Fruit fly (Drosophila melanogaster) whole organism, embryonic: Measurements from ENCODE around the gene MRG15.

Experiments
- Ada2b ChIP-seq: fragments of 200-800 bp; sonication (Bioruptor generic); IDR thresholded peaks from 2 replicates; pipeline ENCODE4 v1.3.6; 2022; ENCODE audit warnings: missing biosample characterization, missing genetic modification characterization
- B-H2 ChIP-seq: fragments of 200-800 bp; sonication (Bioruptor generic); optimal IDR thresholded peaks from 2 replicates; lab custom pipeline; 2018; ENCODE audit warnings: missing biosample characterization, mild to moderate bottlenecking, missing genetic modification characterization
- BEAF-32 ChIP-seq: fragments of 200-800 bp; sonication (Bioruptor generic); optimal IDR thresholded peaks from 3 replicates; lab custom pipeline; 2017; ENCODE audit warnings: missing biosample characterization, missing genetic modification characterization, mild to moderate bottlenecking, moderate library complexity, missing genetic modification reagents
- CG1024 ChIP-seq: fragments of 200-800 bp; sonication (Bioruptor generic); IDR thresholded peaks from 2 replicates; pipeline ENCODE4 v1.3.6; 2022; ENCODE audit warnings: missing biosample characterization, missing genetic modification characterization
- CG10321 ChIP-seq: fragments of 200-800 bp; sonication (Bioruptor generic); IDR thresholded peaks from 2 replicates; pipeline ENCODE4 v1.3.6; 2022; ENCODE audit warnings: missing biosample characterization, missing genetic modification characterization
- CG10366 ChIP-seq: fragments of 200-800 bp; sonication (Bioruptor generic); IDR thresholded peaks from 2 replicates; pipeline ENCODE4 v1.3.6; 2022; ENCODE audit warnings: missing biosample characterization, missing genetic modification characterization
- CG10565 ChIP-seq: fragments of 200-800 bp; sonication (Bioruptor generic); optimal IDR thresholded peaks from 3 replicates; lab custom pipeline; 2016; ENCODE audit warnings: missing biosample characterization, mild to moderate bottlenecking, missing genetic modification characterization
- CG11695 ChIP-seq: fragments of 200-800 bp; sonication (Bioruptor generic); IDR thresholded peaks from 3 replicates; pipeline ENCODE4 v1.3.6; 2022; ENCODE audit warnings: missing biosample characterization, missing genetic modification characterization
- CG12769 ChIP-seq: fragments of 200-800 bp; sonication (Bioruptor generic); optimal IDR thresholded peaks from 2 replicates; lab custom pipeline; 2019; ENCODE audit warnings: missing biosample characterization, mild to moderate bottlenecking, missing genetic modification characterization, moderate library complexity
- CG13287 ChIP-seq: fragments of 200-800 bp; sonication (Bioruptor generic); IDR thresholded peaks from 2 replicates; pipeline ENCODE4 v1.3.6; 2022; ENCODE audit warnings: missing biosample characterization, missing genetic modification characterization; ENCODE audit not compliant: partially characterized antibody
- CG13624 ChIP-seq: fragments of 200-800 bp; sonication (Bioruptor generic); optimal IDR thresholded peaks from 2 replicates; lab custom pipeline; 2016; ENCODE audit warnings: missing biosample characterization, missing genetic modification characterization
- CG13775 ChIP-seq: fragments of 200-800 bp; sonication (Bioruptor generic); optimal IDR thresholded peaks from 3 replicates; lab custom pipeline; 2017; ENCODE audit warnings: missing biosample characterization, mild to moderate bottlenecking, missing genetic modification characterization
- CG14667 ChIP-seq: fragments of 200-800 bp; sonication (Bioruptor generic); IDR thresholded peaks from 2 replicates; pipeline ENCODE4 v1.3.6; 2022; ENCODE audit warnings: missing biosample characterization, missing genetic modification characterization
- CG15073 ChIP-seq: fragments of 200-800 bp; sonication (Bioruptor generic); optimal IDR thresholded peaks from 2 replicates; lab custom pipeline; 2016; ENCODE audit warnings: missing biosample characterization, missing genetic modification characterization
- CG1602 ChIP-seq: fragments of 200-800 bp; sonication (Bioruptor generic); optimal IDR thresholded peaks from 3 replicates; lab custom pipeline; 2016; ENCODE audit warnings: missing biosample characterization, missing genetic modification characterization
- CG1603 ChIP-seq: fragments of 200-800 bp; sonication (Bioruptor generic); optimal IDR thresholded peaks from 2 replicates; lab custom pipeline; 2019; ENCODE audit warnings: missing biosample characterization, mild to moderate bottlenecking, missing genetic modification characterization, moderate library complexity
- CG17328 ChIP-seq: fragments of 200-800 bp; sonication (Bioruptor generic); IDR thresholded peaks from 2 replicates; pipeline ENCODE4 v1.3.6; 2022; ENCODE audit warnings: missing biosample characterization, missing genetic modification characterization
- CG2889 ChIP-seq: fragments of 200-800 bp; sonication (Bioruptor generic); IDR thresholded peaks from 3 replicates; pipeline ENCODE4 v1.3.6; 2022; ENCODE audit warnings: missing biosample characterization, missing genetic modification characterization
- CG3065 ChIP-seq: fragments of 200-800 bp; sonication (Bioruptor generic); optimal IDR thresholded peaks from 2 replicates; lab custom pipeline; 2016; ENCODE audit warnings: missing biosample characterization, missing genetic modification characterization
- CG31441 ChIP-seq: fragments of 200-800 bp; sonication (Bioruptor generic); IDR thresholded peaks from 2 replicates; pipeline ENCODE4 v1.3.6; 2022; ENCODE audit warnings: missing biosample characterization, missing genetic modification characterization
- CG4328 ChIP-seq: fragments of 200-800 bp; sonication (Bioruptor generic); optimal IDR thresholded peaks from 3 replicates; lab custom pipeline; 2017; ENCODE audit warnings: missing biosample characterization, missing genetic modification reagents, missing genetic modification characterization
- CG4854 ChIP-seq: fragments of 200-800 bp; sonication (Bioruptor generic); optimal IDR thresholded peaks from 2 replicates; lab custom pipeline; 2016; ENCODE audit warnings: missing biosample characterization, missing genetic modification characterization, inconsistent platforms
- CG6689 ChIP-seq: fragments of 200-800 bp; sonication (Bioruptor generic); IDR thresholded peaks from 2 replicates; pipeline ENCODE4 v1.3.6; 2022; ENCODE audit warnings: missing biosample characterization, missing genetic modification characterization
- CG7987 ChIP-seq: fragments of 200-800 bp; sonication (Bioruptor generic); optimal IDR thresholded peaks from 2 replicates; lab custom pipeline; 2018; ENCODE audit warnings: missing biosample characterization, mild to moderate bottlenecking, missing genetic modification characterization, moderate library complexity
- CG8388 ChIP-seq: fragments of 200-800 bp; sonication (Bioruptor generic); optimal IDR thresholded peaks from 2 replicates; lab custom pipeline; 2019; ENCODE audit warnings: missing biosample characterization, mild to moderate bottlenecking, missing genetic modification characterization, moderate library complexity
- CG9437 ChIP-seq: fragments of 200-800 bp; sonication (Bioruptor generic); optimal IDR thresholded peaks from 2 replicates; lab custom pipeline; 2018; ENCODE audit warnings: missing biosample characterization, mild to moderate bottlenecking, missing genetic modification characterization
- CG9817 ChIP-seq: fragments of 200-800 bp; sonication (Bioruptor generic); optimal IDR thresholded peaks from 2 replicates; lab custom pipeline; 2018; ENCODE audit warnings: missing biosample characterization, mild to moderate bottlenecking, missing genetic modification characterization, moderate library complexity
- CG9876 ChIP-seq: fragments of 200-800 bp; sonication (Bioruptor generic); optimal IDR thresholded peaks from 2 replicates; lab custom pipeline; 2016; ENCODE audit warnings: missing biosample characterization, missing genetic modification characterization
- Chrac-16 ChIP-seq: fragments of 200-800 bp; sonication (Bioruptor generic); optimal IDR thresholded peaks from 3 replicates; lab custom pipeline; 2016; ENCODE audit warnings: missing biosample characterization, missing genetic modification characterization
- CkIIα-i1 ChIP-seq: fragments of 200-800 bp; sonication (Bioruptor generic); IDR thresholded peaks from 2 replicates; pipeline ENCODE4 v1.3.6; 2022; ENCODE audit warnings: missing biosample characterization, missing genetic modification characterization
- MESR4 ChIP-seq: fragments of 200-800 bp; sonication (Bioruptor generic); optimal IDR thresholded peaks from 2 replicates; lab custom pipeline; 2018; ENCODE audit warnings: missing biosample characterization, mild to moderate bottlenecking, missing genetic modification characterization, moderate library complexity
- MTF-1 ChIP-seq: fragments of 200-800 bp; sonication (Bioruptor generic); optimal IDR thresholded peaks from 2 replicates; lab custom pipeline; 2018; ENCODE audit warnings: missing biosample characterization, mild to moderate bottlenecking, missing genetic modification characterization, borderline replicate concordance
- NC2α ChIP-seq: fragments of 200-800 bp; sonication (Bioruptor generic); optimal IDR thresholded peaks from 2 replicates; lab custom pipeline; 2016; ENCODE audit warnings: missing biosample characterization, missing genetic modification characterization
- NK7.1 ChIP-seq: fragments of 200-800 bp; sonication (Bioruptor generic); optimal IDR thresholded peaks from 3 replicates; lab custom pipeline; 2016; ENCODE audit warnings: missing biosample characterization, missing genetic modification characterization
- NfI ChIP-seq: fragments of 200-800 bp; sonication (Bioruptor generic); optimal IDR thresholded peaks from 3 replicates; lab custom pipeline; 2018; ENCODE audit warnings: missing biosample characterization, mild to moderate bottlenecking, missing genetic modification characterization, moderate library complexity
- Oli ChIP-seq: fragments of 200-800 bp; sonication (Bioruptor generic); optimal IDR thresholded peaks from 2 replicates; lab custom pipeline; 2018; ENCODE audit warnings: missing biosample characterization, mild to moderate bottlenecking, missing genetic modification characterization, moderate library complexity
- Ravus ChIP-seq: fragments of 200-800 bp; sonication (Bioruptor generic); IDR thresholded peaks from 2 replicates; pipeline ENCODE4 v1.3.6; 2022; ENCODE audit warnings: missing biosample characterization, missing genetic modification characterization
- Sin3A ChIP-seq: fragments of >200 bp; optimal IDR thresholded peaks from 2 replicates; lab custom pipeline; 2018
- Ssrp ChIP-seq: fragments of 200-800 bp; sonication (Bioruptor generic); optimal IDR thresholded peaks from 2 replicates; lab custom pipeline; 2018; ENCODE audit warnings: missing biosample characterization, mild to moderate bottlenecking, missing genetic modification characterization, moderate library complexity
- Xrp1 ChIP-seq: fragments of 200-800 bp; sonication (Bioruptor generic); IDR thresholded peaks from 2 replicates; pipeline ENCODE4 v1.3.6; 2022; ENCODE audit warnings: missing biosample characterization, missing genetic modification characterization
- ara ChIP-seq: fragments of 200-800 bp; sonication (Bioruptor generic); IDR thresholded peaks from 2 replicates; pipeline ENCODE4 v1.3.6; 2022; ENCODE audit warnings: missing biosample characterization, missing genetic modification characterization
- bbx ChIP-seq: fragments of 200-800 bp; sonication (Bioruptor generic); IDR thresholded peaks from 2 replicates; pipeline ENCODE4 v1.3.6; 2022; ENCODE audit warnings: missing biosample characterization, missing genetic modification characterization; ENCODE audit not compliant: partially characterized antibody
- bsh ChIP-seq, 2 experiments: fragments of 200-800 bp; sonication (Bioruptor generic); optimal IDR thresholded peaks; 2 replicates each; lab custom pipeline; 2017 to 2018; ENCODE audit warnings: mild to moderate bottlenecking in 2 of 2, missing biosample characterization in 2 of 2, missing genetic modification characterization in 2 of 2, moderate library complexity in 1 of 2
- ewg ChIP-seq: fragments of 200-800 bp; sonication (Bioruptor generic); optimal IDR thresholded peaks from 3 replicates; lab custom pipeline; 2017; ENCODE audit warnings: mild to moderate bottlenecking, missing biosample characterization, missing genetic modification reagents, missing genetic modification characterization
- gce ChIP-seq: fragments of 200-800 bp; sonication (Bioruptor generic); IDR thresholded peaks from 3 replicates; pipeline ENCODE4 v1.3.6; 2022; ENCODE audit warnings: missing biosample characterization, missing genetic modification characterization
- mld ChIP-seq: fragments of 200-800 bp; sonication (Bioruptor generic); IDR thresholded peaks from 3 replicates; pipeline ENCODE4 v1.3.6; 2022; ENCODE audit warnings: missing biosample characterization, missing genetic modification characterization; ENCODE audit not compliant: partially characterized antibody
- nmo ChIP-seq: fragments of 200-800 bp; sonication (Bioruptor generic); optimal IDR thresholded peaks from 2 replicates; lab custom pipeline; 2018; ENCODE audit warnings: missing biosample characterization, mild to moderate bottlenecking, missing genetic modification characterization, moderate library complexity
- odd ChIP-seq: fragments of 200-800 bp; sonication (Bioruptor generic); optimal IDR thresholded peaks from 2 replicates; lab custom pipeline; 2017; ENCODE audit warnings: missing biosample characterization, mild to moderate bottlenecking, missing genetic modification characterization
- stwl ChIP-seq: fragments of 200-800 bp; sonication (Bioruptor generic); optimal IDR thresholded peaks from 3 replicates; lab custom pipeline; 2018; ENCODE audit warnings: missing biosample characterization, mild to moderate bottlenecking, missing genetic modification characterization, moderate library complexity
- zfh1 ChIP-seq: fragments of 200-800 bp; sonication (Bioruptor generic); IDR thresholded peaks from 3 replicates; pipeline ENCODE4 v1.3.6; 2022; ENCODE audit warnings: missing biosample characterization, missing genetic modification characterization

Gene MRG15

dm6 chr3R:15265406-15266040, 12.4 kb downstream of the MRG15 start, which contains the start of gene ATPsynO (continued):
- TF ChIP-seq Sin3A (lab: Kevin White, UChicago) (peak; percentile 23), CG4328 (no peak), CG15073 (no peak), NK7.1 (GFP tag; lab: Kevin White, UChicago) (no peak), Ravus (GFP tag; lab: Robert Waterston, UW) (no peak), CG9876 (no peak), CkIIα-i1 (GFP tag; lab: Robert Waterston, UW) (no peak), CG17328 (GFP tag; lab: Robert Waterston, UW) (no peak), odd (GFP tag; lab: Kevin White, UChicago) (no peak), bsh (GFP tag; optimal IDR thresholded peaks at IDR 0.05; lab: Kevin White, UChicago) (no peak), gce (no peak), CG3065 (GFP tag; lab: Kevin White, UChicago) (no peak), stwl (peak; percentile 80), CG4854 (GFP tag; lab: Kevin White, UChicago) (no peak), MTF-1 (GFP tag; lab: Kevin White, UChicago) (no peak), Xrp1 (GFP tag; lab: Robert Waterston, UW) (0 out of 2 replicates have a peak, but pooled peaks have one; percentile 14), Oli (tag; lab: Kevin White, UChicago) (no peak), CG7987 (GFP tag; lab: Kevin White, UChicago) (peak; percentile 18), CG1024 (GFP tag; lab: Robert Waterston, UW) (no peak), zfh1 (GFP tag; lab: Robert Waterston, UW) (no peak), CG8388 (no peak), ewg (GFP tag; lab: Kevin White, UChicago) (no peak), Ada2b (GFP tag; lab: Robert Waterston, UW) (no peak), NfI (GFP tag; lab: Kevin White, UChicago) (peak; percentile 29), CG10366 (no peak), CG11695 (GFP tag; lab: Robert Waterston, UW) (no peak), bbx (GFP tag; lab: Robert Waterston, UW) (0 out of 2 replicates have a peak, but pooled peaks have one; percentile 41), CG13624 (peak; percentile 28), CG14667 (no peak), CG2889 (GFP tag; lab: Robert Waterston, UW) (no peak), B-H2 (GFP tag; lab: Kevin White, UChicago) (peak; percentile 57), CG13287 (GFP tag; lab: Robert Waterston, UW) (peak; percentile 59; the same call in 1 of the 2 replicates), mld (GFP tag; lab: Robert Waterston, UW) (no peak), CG1602 (GFP tag; lab: Kevin White, UChicago) (no peak), CG9817 (tag; lab: Kevin White, UChicago) (no peak), CG9437 (no peak), MESR4 (GFP tag; lab: Kevin White, UChicago) (peak; percentile 93), NC2α (GFP tag; lab: Kevin White, UChicago) (no peak), Ssrp (tag; lab: Kevin White, UChicago) (no peak), CG12769 (no peak), CG6689 (GFP tag; lab: Robert Waterston, UW) (no peak), ara (GFP tag; lab: Robert Waterston, UW) (no peak), BEAF-32 (GFP tag; lab: Kevin White, UChicago) (peak; percentile 57), Chrac-16 (GFP tag; lab: Kevin White, UChicago) (no peak), CG13775 (GFP tag; lab: Kevin White, UChicago) (no peak), CG1603 (tag; lab: Kevin White, UChicago) (peak; percentile 79), nmo (GFP tag; lab: Kevin White, UChicago) (peak; percentile 63), CG10565 (GFP tag; lab: Kevin White, UChicago) (no peak), CG31441 (GFP tag; lab: Robert Waterston, UW) (no peak; the same call in 1 of the 2 replicates), CG10321 (GFP tag; lab: Robert Waterston, UW) (no peak)
